Fruit fly (Drosophila melanogaster): ENCODE results near the gene CD98hc.

The CD98hc gene

DNA sequence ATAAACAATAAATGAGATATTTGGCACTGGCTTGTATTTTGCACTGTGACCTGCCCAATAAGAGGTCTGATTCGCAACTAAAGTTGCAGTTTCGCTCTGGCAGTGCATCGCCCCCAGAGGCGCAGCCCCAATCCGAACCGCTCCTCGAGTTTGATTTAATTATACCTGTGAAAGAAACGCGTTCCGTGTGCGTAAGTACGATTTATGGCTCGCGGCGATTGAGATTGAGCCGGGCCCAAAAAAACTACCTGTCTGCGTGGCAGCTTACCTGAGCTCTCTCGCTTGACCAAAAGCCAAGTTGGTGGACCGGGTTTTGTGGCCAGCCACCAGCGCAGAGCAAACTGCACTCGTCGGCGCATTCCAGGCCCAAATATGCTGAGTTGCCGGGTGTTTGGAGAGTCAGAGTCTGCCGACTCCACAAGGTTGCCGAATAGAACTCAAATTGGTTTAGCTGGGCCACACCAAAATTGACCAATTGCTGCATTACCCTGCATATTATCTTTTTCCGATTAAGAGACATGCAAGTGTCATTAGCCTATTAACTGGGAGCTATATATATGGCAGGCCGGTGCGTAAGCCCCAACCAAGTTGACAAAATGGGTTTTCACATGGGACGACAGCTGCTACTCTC is at the start of gene CD98hc, which contains the start of gene Os-C:
Gene CD98hc, minus strand, starts transcription at position 50 of the 631 bp plus-strand sequence.
Gene Os-C, plus strand, starts transcription at position 581 of the 631 bp plus-strand sequence.
- TF ChIP-seq Hr4 (GFP tag; optimal IDR thresholded peaks at IDR 0.05) (no peak), cyc (GFP tag; optimal IDR thresholded peaks at IDR 0.05) (no peak), fd85E (GFP tag; optimal IDR thresholded peaks at IDR 0.05) (no peak), Hr38 (GFP tag; optimal IDR thresholded peaks at IDR 0.05) (no peak), CG11294 (GFP tag; IDR thresholded peaks at IDR 0.05) (peak; percentile 6; the same call in 1 of the 2 replicates), CG3919 (GFP tag; optimal IDR thresholded peaks at IDR 0.05) (no peak), CG15336 (GFP tag; IDR thresholded peaks at IDR 0.05) (peak; percentile 23; the same call in 1 of the 2 replicates), CG6163 (GFP tag; IDR thresholded peaks at IDR 0.05) (0 out of 3 replicates have a peak, but pooled peaks have one; percentile 16), CG8119 (GFP tag; IDR thresholded peaks at IDR 0.05) (0 out of 3 replicates have a peak, but pooled peaks have one; percentile 20), CG34406 (GFP tag; optimal IDR thresholded peaks at IDR 0.05) (no peak), CG1621 (tag; optimal IDR thresholded peaks at IDR 0.05) (no peak), Eip75B (GFP tag; optimal IDR thresholded peaks at IDR 0.05) (no peak), CG11902 (GFP tag; optimal IDR thresholded peaks at IDR 0.05) (no peak), CG4318 (GFP tag; optimal IDR thresholded peaks at IDR 0.05) (no peak), ss (GFP tag; optimal IDR thresholded peaks at IDR 0.05) (no peak), CG7368 (GFP tag; optimal IDR thresholded peaks at IDR 0.05) (no peak), CG8319 (GFP tag; optimal IDR thresholded peaks at IDR 0.05) (no peak), CG6854 (GFP tag; optimal IDR thresholded peaks at IDR 0.05) (peak; percentile 82), pdm3 (GFP tag; optimal IDR thresholded peaks at IDR 0.05) (no peak), svp (GFP tag) (no peak), dsx (GFP tag; optimal IDR thresholded peaks at IDR 0.05; ENCODE audit: poor library complexity, severe bottlenecking) (peak; percentile 25), Eip93F (GFP tag; optimal IDR thresholded peaks at IDR 0.05) (no peak), CG10669 (GFP tag; optimal IDR thresholded peaks at IDR 0.05) (no peak)

DNA sequence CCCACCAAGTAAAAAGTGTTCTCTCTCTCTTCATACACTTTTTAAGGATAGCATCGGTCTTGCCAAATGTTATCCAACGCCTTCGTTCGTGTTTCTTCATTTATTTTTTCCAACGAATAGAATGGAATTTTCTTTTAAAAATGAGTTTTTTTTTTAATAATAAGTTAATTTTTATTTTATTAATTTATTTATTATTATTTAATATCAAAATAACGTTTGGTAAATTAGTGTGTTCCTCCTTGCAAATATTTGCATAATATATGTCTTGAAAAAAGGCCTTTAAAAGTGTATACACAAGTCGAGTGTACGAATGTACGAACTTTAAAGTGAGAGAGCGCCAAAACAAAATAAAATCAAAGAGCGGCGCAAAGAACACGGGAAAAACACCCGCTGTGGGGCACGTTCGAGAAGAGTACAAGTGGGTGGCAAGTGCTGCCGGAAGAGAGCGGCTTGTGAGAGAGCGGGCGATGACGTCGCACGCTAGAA is 49.0 kb upstream of the CD98hc start:
- TF ChIP-seq dac (GFP tag; optimal IDR thresholded peaks at IDR 0.05) (peak; percentile 66), eg (GFP tag; IDR thresholded peaks at IDR 0.05) (peak; percentile 53; the same call in 2 of the 3 replicates), Eip78C (GFP tag) (peak; percentile 95), CG16779 (tag; optimal IDR thresholded peaks at IDR 0.05) (peak; percentile 91), Hr39 (GFP tag; optimal IDR thresholded peaks at IDR 0.05) (peak; percentile 63), CG7368 (GFP tag; optimal IDR thresholded peaks at IDR 0.05) (peak; percentile 71), CG11762 (GFP tag; optimal IDR thresholded peaks at IDR 0.05; ENCODE audit: insufficient read depth) (peak; percentile 42), spab (GFP tag; optimal IDR thresholded peaks at IDR 0.05) (peak; percentile 74), esn (GFP tag; optimal IDR thresholded peaks at IDR 0.05) (peak; percentile 91), svp (GFP tag) (peak; percentile 88), CG32006 (GFP tag; optimal IDR thresholded peaks at IDR 0.05) (peak; percentile 97), Eip75B (GFP tag; optimal IDR thresholded peaks at IDR 0.05) (peak; percentile 77), fkh (GFP tag; optimal IDR thresholded peaks at IDR 0.05) (no peak), topi (GFP tag; optimal IDR thresholded peaks at IDR 0.05) (no peak), fd85E (GFP tag; optimal IDR thresholded peaks at IDR 0.05) (peak; percentile 54), CG10669 (GFP tag; optimal IDR thresholded peaks at IDR 0.05) (peak; percentile 76), vri (GFP tag; optimal IDR thresholded peaks at IDR 0.05) (peak; percentile 65), CG8319 (GFP tag; optimal IDR thresholded peaks at IDR 0.05) (peak; percentile 12), CG3919 (GFP tag; optimal IDR thresholded peaks at IDR 0.05) (peak; percentile 72), fd59A (GFP tag; optimal IDR thresholded peaks at IDR 0.05) (peak; percentile 50), CG8119 (GFP tag; IDR thresholded peaks at IDR 0.05) (peak; percentile 93), CG6808 (GFP tag; optimal IDR thresholded peaks at IDR 0.05) (peak; percentile 75), dsx (GFP tag; optimal IDR thresholded peaks at IDR 0.05; ENCODE audit: poor library complexity, severe bottlenecking) (peak; percentile 85), CG6163 (GFP tag; IDR thresholded peaks at IDR 0.05) (peak; percentile 75), acj6 (GFP tag; optimal IDR thresholded peaks at IDR 0.05) (peak; percentile 85), Hr38 (GFP tag; optimal IDR thresholded peaks at IDR 0.05) (no peak), CG6276 (GFP tag; optimal IDR thresholded peaks at IDR 0.05) (peak; percentile 89), CG6854 (GFP tag; optimal IDR thresholded peaks at IDR 0.05) (peak; percentile 74), Eip93F (GFP tag; optimal IDR thresholded peaks at IDR 0.05) (peak; percentile 42), CG10631 (GFP tag; optimal IDR thresholded peaks at IDR 0.05) (peak; percentile 92), CG11294 (GFP tag; IDR thresholded peaks at IDR 0.05) (peak; percentile 52; the same call in 1 of the 2 replicates), Sox15 (GFP tag; optimal IDR thresholded peaks at IDR 0.05) (peak; percentile 78), ss (GFP tag; optimal IDR thresholded peaks at IDR 0.05) (peak; percentile 85 to 94), net (GFP tag; optimal IDR thresholded peaks at IDR 0.05) (peak; percentile 87), achi (GFP tag; optimal IDR thresholded peaks at IDR 0.05) (peak; percentile 92), Ets21C (GFP tag; optimal IDR thresholded peaks at IDR 0.05) (no peak), CG34406 (GFP tag; optimal IDR thresholded peaks at IDR 0.05) (peak; percentile 92), CG15336 (GFP tag; IDR thresholded peaks at IDR 0.05) (peak; percentile 88), OdsH (GFP tag; optimal IDR thresholded peaks at IDR 0.05) (peak; percentile 89)
